Fruit fly (Drosophila melanogaster): Measurements from ENCODE around the gene CG11226.

CG11226 gene

dm6 chr3L:22847679-22848118 lies 10.8 kb downstream of the CG11226 start (continued):
- no peak for TF ChIP-seq ara (GFP tag; IDR thresholded peaks at IDR 0.05)
- TF ChIP-seq hb (GFP tag; IDR thresholded peaks at IDR 0.05; ENCODE audit: partially characterized antibody), result peak; percentile 86
- TF ChIP-seq CG13894 (tag; optimal IDR thresholded peaks at IDR 0.05), result peak; percentile 8
- TF ChIP-seq CG10565 (GFP tag; optimal IDR thresholded peaks at IDR 0.05), result no peak
- TF ChIP-seq gcm (GFP tag; optimal IDR thresholded peaks at IDR 0.05), result peak; percentile 1
- TF ChIP-seq fd102C (GFP tag; optimal IDR thresholded peaks at IDR 0.05), result no peak
- peak; percentile 60 for TF ChIP-seq unc-4 (GFP tag; IDR thresholded peaks at IDR 0.05; ENCODE audit: partially characterized antibody)
- TF ChIP-seq cad (GFP tag; optimal IDR thresholded peaks at IDR 0.05), result peak; percentile 32
- peak; percentile 31 for TF ChIP-seq HHEX (GFP tag; optimal IDR thresholded peaks at IDR 0.05)
- peak; percentile 95 for TF ChIP-seq CG16813 (GFP tag; IDR thresholded peaks at IDR 0.05; ENCODE audit: partially characterized antibody)
- no peak for TF ChIP-seq gsb (GFP tag; IDR thresholded peaks at IDR 0.05)
- peak; percentile 72 for TF ChIP-seq CG13287 (GFP tag; IDR thresholded peaks at IDR 0.05; ENCODE audit: partially characterized antibody)
- no peak for TF ChIP-seq fru (optimal IDR thresholded peaks at IDR 0.05)
- peak; percentile 82 for TF ChIP-seq knrl (GFP tag; IDR thresholded peaks at IDR 0.05; ENCODE audit: partially characterized antibody)
- peak; percentile 50 for TF ChIP-seq ftz-f1 (GFP tag; optimal IDR thresholded peaks at IDR 0.05)
- no peak for TF ChIP-seq Sox100B (GFP tag; optimal IDR thresholded peaks at IDR 0.05)
- peak; percentile 99 for TF ChIP-seq CG6254 (GFP tag; optimal IDR thresholded peaks at IDR 0.05)
- 0 out of 4 replicates have a peak, but pooled peaks have one; percentile 35 for TF ChIP-seq Gug (GFP tag; IDR thresholded peaks at IDR 0.05)
- TF ChIP-seq CG11398 (GFP tag; optimal IDR thresholded peaks at IDR 0.05), result no peak
- TF ChIP-seq Ravus (GFP tag; IDR thresholded peaks at IDR 0.05), result no peak
- peak; percentile 95 for TF ChIP-seq bbx (GFP tag; IDR thresholded peaks at IDR 0.05; ENCODE audit: partially characterized antibody)
- TF ChIP-seq trem (tag; optimal IDR thresholded peaks at IDR 0.05), result peak; percentile 9
- TF ChIP-seq gem (tag; optimal IDR thresholded peaks at IDR 0.05), result no peak
- TF ChIP-seq tap (tag; optimal IDR thresholded peaks at IDR 0.05), result peak; percentile 44
- peak; percentile 31 for TF ChIP-seq pros (GFP tag; optimal IDR thresholded peaks at IDR 0.05)
- TF ChIP-seq CG6791 (GFP tag; IDR thresholded peaks at IDR 0.05; ENCODE audit: partially characterized antibody), result peak; percentile 98
- no peak for TF ChIP-seq slbo (GFP tag; IDR thresholded peaks at IDR 0.05)
- TF ChIP-seq Doc3 (GFP tag; IDR thresholded peaks at IDR 0.05; ENCODE audit: partially characterized antibody), result peak; percentile 52; the same call in 2 of the 3 replicates
- TF ChIP-seq Ets65A (GFP tag), result peak; percentile 26
- no peak; the same call in 1 of the 2 replicates for TF ChIP-seq ranshi (GFP tag; IDR thresholded peaks at IDR 0.05)
- 0 out of 2 replicates have a peak, but pooled peaks have one; percentile 41 for TF ChIP-seq rib (GFP tag; IDR thresholded peaks at IDR 0.05)
- peak; percentile 7; the same call in 1 of the 3 replicates for TF ChIP-seq gce (GFP tag; IDR thresholded peaks at IDR 0.05)
- TF ChIP-seq CG12219 (GFP tag; optimal IDR thresholded peaks at IDR 0.05), result no peak
- TF ChIP-seq chinmo (GFP tag; IDR thresholded peaks at IDR 0.05; ENCODE audit: partially characterized antibody), result peak; percentile 84; the same call in 2 of the 4 replicates
- TF ChIP-seq sens (GFP tag), result peak; percentile 60
- peak; percentile 6 for TF ChIP-seq CG15601 (tag; optimal IDR thresholded peaks at IDR 0.05)
- peak; percentile 95 for TF ChIP-seq CG14860 (GFP tag; IDR thresholded peaks at IDR 0.05; ENCODE audit: partially characterized antibody)
- TF ChIP-seq nerfin-2 (GFP tag; IDR thresholded peaks at IDR 0.05; ENCODE audit: partially characterized antibody), result peak; percentile 94
- TF ChIP-seq CG6813 (GFP tag; optimal IDR thresholded peaks at IDR 0.05), result peak; percentile 42
- TF ChIP-seq CG17328 (GFP tag; IDR thresholded peaks at IDR 0.05), result 0 out of 2 replicates have a peak, but pooled peaks have one; percentile 15
- no peak for TF ChIP-seq fd64A (GFP tag; optimal IDR thresholded peaks at IDR 0.05)
- no peak for TF ChIP-seq HLH54F (GFP tag; optimal IDR thresholded peaks at IDR 0.05)
- peak; percentile 81 for TF ChIP-seq Scr (GFP tag; IDR thresholded peaks at IDR 0.05; ENCODE audit: partially characterized antibody)
- no peak for TF ChIP-seq lmd (GFP tag; IDR thresholded peaks at IDR 0.05)
- TF ChIP-seq CG8388 (GFP tag; optimal IDR thresholded peaks at IDR 0.05), result peak; percentile 0
- TF ChIP-seq CG42726 (GFP tag; IDR thresholded peaks at IDR 0.05; ENCODE audit: partially characterized antibody), result peak; percentile 94
- TF ChIP-seq CG15269 (tag; optimal IDR thresholded peaks at IDR 0.05), result peak; percentile 4
- TF ChIP-seq CG2712 (tag; optimal IDR thresholded peaks at IDR 0.05), result peak; percentile 17
- peak; percentile 99 for TF ChIP-seq Bdp1 (GFP tag; optimal IDR thresholded peaks at IDR 0.05)

Measured in whole organism, embryonic.